Fruit fly (Drosophila melanogaster): ENCODE results near the gene Nadsyn.

DNA sequence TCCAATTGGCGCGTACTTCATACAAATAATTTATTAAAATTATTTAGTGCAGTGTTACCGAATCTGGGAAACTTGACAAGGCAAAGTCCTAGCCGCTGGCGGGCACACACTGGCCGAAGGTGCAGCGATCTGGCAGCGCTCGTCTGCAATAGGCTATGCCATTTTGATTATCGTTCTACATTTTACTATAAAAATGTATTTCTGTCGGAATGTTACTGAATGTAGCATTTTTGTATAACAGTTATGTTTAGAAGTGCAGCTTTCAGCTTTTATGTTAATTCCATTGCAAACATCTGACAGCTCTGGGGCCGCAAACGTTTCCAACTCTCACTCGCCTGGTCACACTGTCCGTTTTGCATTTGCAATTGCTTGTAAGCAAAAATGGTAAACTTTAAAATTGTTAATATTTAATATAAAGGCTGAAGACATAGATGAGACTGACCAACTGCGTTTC, 26.5 kb upstream of the Nadsyn start, which contains the start of gene Grip91:
- TF ChIP-seq CG8478 (optimal IDR thresholded peaks at IDR 0.05) (no peak), CTCF (optimal IDR thresholded peaks at IDR 0.05) (peak; percentile 2 to 31)

All from S2 (cell line).